Worm (Caenorhabditis elegans) whole organism, L3 larva: ENCODE measurements around the gene F54D1.1.
"Not testable (repeated sequence)": the region's sequence is repeated elsewhere in the genome, so short reads cannot be mapped to it uniquely, and the experiment has no call there.

ENCODE experiments used
- R02D3.7 ChIP-seq: fragments of 150-350 bp; optimal IDR thresholded peaks from 2 replicates; lab custom pipeline; 2014; ENCODE audit warnings: missing biosample characterization, missing genetic modification characterization
- ceh-28 ChIP-seq: fragments of 150-350 bp; optimal IDR thresholded peaks from 2 replicates; lab custom pipeline; 2014; ENCODE audit warnings: missing biosample characterization, missing genetic modification reagents, missing genetic modification characterization
- ceh-82 ChIP-seq: fragments of 150-350 bp; optimal IDR thresholded peaks from 2 replicates; lab custom pipeline; 2014; ENCODE audit warnings: missing biosample characterization, missing genetic modification characterization
- ceh-9 ChIP-seq: sonication (generic microtip); optimal IDR thresholded peaks from 2 replicates; lab custom pipeline; 2018; ENCODE audit warnings: missing biosample characterization, missing genetic modification characterization
- daf-12 ChIP-seq: fragments of 150-350 bp; optimal IDR thresholded peaks from 2 replicates; lab custom pipeline; 2014; ENCODE audit warnings: missing biosample characterization, missing genetic modification reagents, missing genetic modification characterization
- egl-27 ChIP-seq: sonication (generic microtip); optimal IDR thresholded peaks from 4 replicates; lab custom pipeline; 2017; ENCODE audit warnings: missing biosample characterization, missing genetic modification reagents, missing genetic modification characterization
- egl-5 ChIP-seq: fragments of 150-350 bp; optimal IDR thresholded peaks from 2 replicates; lab custom pipeline; 2017; ENCODE audit warnings: missing biosample characterization, missing genetic modification reagents, missing genetic modification characterization, inconsistent platforms
- elt-1 ChIP-seq: fragments of 150-350 bp; optimal IDR thresholded peaks from 2 replicates; lab custom pipeline; 2014; ENCODE audit warnings: missing biosample characterization, missing genetic modification characterization
- elt-2 ChIP-seq: sonication (generic microtip); optimal IDR thresholded peaks from 2 replicates; lab custom pipeline; 2016; ENCODE audit warnings: missing genetic modification reagents, mild to moderate bottlenecking, missing genetic modification characterization, missing compliant biosample characterization
- elt-3 ChIP-seq, 3 experiments: fragments of 150-350 bp in 1 of 3; sonication (generic microtip) in 2 of 3; optimal IDR thresholded peaks; 2 replicates in 2 of 3; 4 replicates in 1 of 3; lab custom pipeline; 2014 to 2017; ENCODE audit warnings: missing biosample characterization in 3 of 3, missing genetic modification characterization in 3 of 3
- eor-1 ChIP-seq, 2 experiments: fragments of 150-350 bp; optimal IDR thresholded peaks; 2 replicates each; lab custom pipeline; 2014 to 2018; ENCODE audit warnings: missing biosample characterization in 2 of 2, missing genetic modification characterization in 2 of 2
- fkh-10 ChIP-seq: sonication (generic microtip); optimal IDR thresholded peaks from 2 replicates; lab custom pipeline; 2017; ENCODE audit warnings: missing biosample characterization, missing genetic modification reagents, missing genetic modification characterization
- fkh-2 ChIP-seq: fragments of 150-350 bp; optimal IDR thresholded peaks from 2 replicates; lab custom pipeline; 2014; ENCODE audit warnings: missing biosample characterization, missing genetic modification reagents, missing genetic modification characterization
- fos-1 ChIP-seq: fragments of 150-350 bp; optimal IDR thresholded peaks from 2 replicates; lab custom pipeline; 2014; ENCODE audit warnings: missing biosample characterization, missing genetic modification characterization
- hmg-11 ChIP-seq: sonication (generic microtip); optimal IDR thresholded peaks from 2 replicates; lab custom pipeline; 2016; ENCODE audit warnings: missing genetic modification characterization, missing compliant biosample characterization
- lin-15B ChIP-seq: fragments of 150-350 bp; optimal IDR thresholded peaks from 2 replicates; lab custom pipeline; 2014; ENCODE audit warnings: missing biosample characterization, missing genetic modification characterization
- lin-39 ChIP-seq: fragments of 150-350 bp; optimal IDR thresholded peaks from 2 replicates; lab custom pipeline; 2018; ENCODE audit warnings: missing biosample characterization, missing genetic modification reagents, missing genetic modification characterization
- lsy-12 ChIP-seq: sonication (generic microtip); optimal IDR thresholded peaks from 2 replicates; lab custom pipeline; 2016; ENCODE audit warnings: mild to moderate bottlenecking, missing genetic modification characterization, missing compliant biosample characterization
- mml-1 ChIP-seq: fragments of 150-350 bp; sonication (generic microtip); optimal IDR thresholded peaks from 3 replicates; lab custom pipeline; 2014; ENCODE audit warnings: missing biosample characterization, missing genetic modification characterization
- nhr-12 ChIP-seq: fragments of 150-350 bp; optimal IDR thresholded peaks from 2 replicates; lab custom pipeline; 2014; ENCODE audit warnings: missing biosample characterization, missing genetic modification characterization
- nhr-23 ChIP-seq: fragments of 150-350 bp; optimal IDR thresholded peaks from 2 replicates; lab custom pipeline; 2014; ENCODE audit warnings: missing biosample characterization, missing genetic modification reagents, missing genetic modification characterization
- nhr-237 ChIP-seq: fragments of 150-350 bp; optimal IDR thresholded peaks from 2 replicates; lab custom pipeline; 2014; ENCODE audit warnings: missing biosample characterization, missing genetic modification characterization
- nhr-25 ChIP-seq: sonication (generic microtip); optimal IDR thresholded peaks from 2 replicates; lab custom pipeline; 2017; ENCODE audit warnings: missing biosample characterization, missing genetic modification characterization
- nhr-28 ChIP-seq: fragments of 150-350 bp; optimal IDR thresholded peaks from 2 replicates; lab custom pipeline; 2014; ENCODE audit warnings: missing biosample characterization, missing genetic modification characterization
- nhr-67 ChIP-seq: fragments of 150-350 bp; optimal IDR thresholded peaks from 2 replicates; lab custom pipeline; 2014; ENCODE audit warnings: missing biosample characterization, missing genetic modification characterization
- nhr-76 ChIP-seq: fragments of 150-350 bp; sonication (generic microtip); optimal IDR thresholded peaks from 5 replicates; lab custom pipeline; 2014; ENCODE audit warnings: missing biosample characterization, missing genetic modification characterization
- pha-4 ChIP-seq: fragments of 150-350 bp; optimal IDR thresholded peaks from 2 replicates; lab custom pipeline; 2014; ENCODE audit warnings: missing biosample characterization, missing genetic modification reagents, missing genetic modification characterization
- pqm-1 ChIP-seq: fragments of 150-350 bp; optimal IDR thresholded peaks from 2 replicates; lab custom pipeline; 2017; ENCODE audit warnings: missing biosample characterization, missing genetic modification characterization, inconsistent platforms
- skn-1 ChIP-seq: fragments of 150-350 bp; optimal IDR thresholded peaks from 2 replicates; lab custom pipeline; 2014; ENCODE audit warnings: missing biosample characterization, missing genetic modification characterization
- unc-62 ChIP-seq: fragments of 150-350 bp; sonication (generic microtip); optimal IDR thresholded peaks from 4 replicates; lab custom pipeline; 2014; ENCODE audit warnings: missing biosample characterization, missing genetic modification reagents, missing genetic modification characterization
- zag-1 ChIP-seq: fragments of 150-350 bp; optimal IDR thresholded peaks from 2 replicates; lab custom pipeline; 2014; ENCODE audit warnings: missing biosample characterization, missing genetic modification characterization
- ztf-11 ChIP-seq: fragments of 150-350 bp; optimal IDR thresholded peaks from 2 replicates; lab custom pipeline; 2014; ENCODE audit warnings: missing biosample characterization, missing genetic modification characterization
- ztf-4 ChIP-seq: fragments of 150-350 bp; optimal IDR thresholded peaks from 2 replicates; lab custom pipeline; 2014; ENCODE audit warnings: missing biosample characterization, missing genetic modification characterization

The F54D1.1 gene

ce11 chrIV:11241368-11241767 lies 20.3 kb upstream of the F54D1.1 start, which contains the start of gene C05C12.6:
Gene C05C12.6, minus strand, starts transcription at chrIV:11241468.
- TF ChIP-seq mml-1 (tag; lab: Kevin White, UChicago), result no peak
- TF ChIP-seq nhr-76 (tag; lab: Kevin White, UChicago), result no peak
- TF ChIP-seq nhr-28 (tag; lab: Kevin White, UChicago), result no peak
- TF ChIP-seq unc-62 (GFP tag; lab: Kevin White, UChicago), result no peak
- TF ChIP-seq nhr-23 (tag; lab: Kevin White, UChicago), result no peak
- no peak for TF ChIP-seq nhr-25
- TF ChIP-seq fos-1 (tag; lab: Kevin White, UChicago), result no peak
- TF ChIP-seq R02D3.7 (tag; lab: Kevin White, UChicago), result no peak
- TF ChIP-seq lsy-12 (tag; lab: Kevin White, UChicago), result no peak
- no peak for TF ChIP-seq daf-12
- no peak for TF ChIP-seq ztf-11
- no peak for TF ChIP-seq ceh-82 (tag; lab: Kevin White, UChicago)
- TF ChIP-seq fkh-10 (GFP tag; lab: Kevin White, UChicago), result no peak
- no peak for TF ChIP-seq elt-1 (tag; lab: Kevin White, UChicago)
- TF ChIP-seq egl-5 (tag; lab: Kevin White, UChicago), result no peak
- no peak for TF ChIP-seq eor-1 (tag; optimal IDR thresholded peaks at IDR 0.05; lab: Kevin White, UChicago)
- TF ChIP-seq, all 47 proteins: peak for 0

- TF ChIP-seq nhr-28 (tag; lab: Kevin White, UChicago) (no peak), nhr-237 (tag; lab: Kevin White, UChicago) (no peak), nhr-23 (tag; lab: Kevin White, UChicago) (no peak), elt-1 (tag; lab: Kevin White, UChicago) (no peak), mml-1 (tag; lab: Kevin White, UChicago) (no peak), eor-1 (tag; optimal IDR thresholded peaks at IDR 0.05; lab: Kevin White, UChicago) (no peak), lsy-12 (tag; lab: Kevin White, UChicago) (no peak), elt-2 (tag; lab: Kevin White, UChicago) (peak; percentile 16), pha-4 (peak; percentile 65), ceh-82 (tag; lab: Kevin White, UChicago) (no peak), egl-27 (no peak), daf-12 (no peak), R02D3.7 (tag; lab: Kevin White, UChicago) (no peak), hmg-11 (tag; lab: Kevin White, UChicago) (no peak), nhr-12 (no peak), ceh-9 (tag; lab: Kevin White, UChicago) (no peak), zag-1 (tag; lab: Kevin White, UChicago) (no peak), pqm-1 (tag; lab: Kevin White, UChicago) (peak; percentile 52)
Observed at ce11 chrIV:11247434-11247833, 14.2 kb upstream of the F54D1.1 start.

DNA sequence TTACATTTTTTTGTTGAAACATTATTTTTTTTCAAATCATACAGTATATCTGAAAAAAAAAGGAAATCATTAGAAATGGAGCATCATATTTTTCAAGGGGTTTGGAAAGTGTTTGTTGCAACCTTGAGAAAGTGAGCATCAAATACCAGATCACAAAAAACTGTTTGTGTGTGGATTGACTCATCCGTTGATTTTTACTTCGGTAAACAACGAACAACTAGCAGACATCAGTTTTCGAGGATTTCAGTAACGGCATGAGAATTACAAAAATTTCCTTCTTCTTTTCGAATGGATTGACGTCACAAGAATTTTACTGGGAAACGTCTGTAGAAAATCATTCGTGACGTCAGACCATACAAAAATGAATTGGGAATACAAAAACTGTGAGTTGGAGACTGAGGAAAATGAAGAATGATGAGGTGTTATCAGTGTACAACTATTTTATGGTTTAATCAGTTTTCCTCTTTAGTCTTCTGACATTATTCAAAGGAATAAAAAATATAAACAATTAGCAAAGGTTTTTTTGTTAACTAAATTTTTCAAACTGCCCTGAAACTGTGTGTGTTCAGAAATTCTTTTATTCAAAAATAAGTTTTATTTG lies 13.5 kb upstream of the F54D1.1 start, which contains the start of gene C05C12.4:
Gene C05C12.4 (minus strand): TSS at position 51 of the 601 bp plus-strand sequence.
- TF ChIP-seq elt-1 (tag; lab: Kevin White, UChicago), result no peak
- TF ChIP-seq lin-39, result no peak
- TF ChIP-seq elt-3 (tag; optimal IDR thresholded peaks at IDR 0.05; lab: Kevin White, UChicago), result no peak
- TF ChIP-seq eor-1 (tag; optimal IDR thresholded peaks at IDR 0.05; lab: Kevin White, UChicago), result no peak
- TF ChIP-seq skn-1 (tag; lab: Kevin White, UChicago), result peak; percentile 49
- TF ChIP-seq ztf-11, result no peak
- no peak for TF ChIP-seq ztf-4 (tag; lab: Kevin White, UChicago)
- peak; percentile 69 for TF ChIP-seq elt-2 (tag; lab: Kevin White, UChicago)
- no peak for TF ChIP-seq hmg-11 (tag; lab: Kevin White, UChicago)
- TF ChIP-seq nhr-23 (tag; lab: Kevin White, UChicago), result no peak
- TF ChIP-seq fos-1 (tag; lab: Kevin White, UChicago), result no peak
- TF ChIP-seq lin-15B, result no peak
- no peak for TF ChIP-seq egl-5 (tag; lab: Kevin White, UChicago)
- TF ChIP-seq lsy-12 (tag; lab: Kevin White, UChicago), result no peak
- TF ChIP-seq nhr-67 (tag; lab: Kevin White, UChicago), result no peak
- peak; percentile 44 for TF ChIP-seq pqm-1 (tag; lab: Kevin White, UChicago)
- no peak for TF ChIP-seq ceh-28 (tag; lab: Kevin White, UChicago)

DNA sequence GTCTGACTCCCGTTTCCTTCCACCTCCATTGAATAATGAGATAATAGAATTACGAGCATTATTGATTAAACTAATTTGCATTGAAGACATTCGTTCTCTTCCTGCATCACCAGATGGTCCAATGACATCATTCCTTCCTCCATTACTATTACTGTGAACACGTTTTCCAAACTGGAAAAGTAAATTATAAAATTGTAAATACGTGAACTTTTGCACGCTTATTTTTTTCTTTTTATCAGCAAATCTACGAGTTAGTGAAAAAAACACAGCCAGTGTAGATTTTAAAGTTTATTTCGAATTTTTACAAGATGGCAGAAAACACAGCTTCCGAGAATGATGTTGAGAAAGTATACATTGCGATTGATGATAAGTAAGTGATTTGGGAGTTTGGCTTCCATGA lies 7.9 kb upstream of the F54D1.1 start, which contains the start of gene C05C12.1:
Gene C05C12.1 (plus strand): TSS at position 301 of the 400 bp plus-strand sequence.
- not testable (repeated sequence) for TF ChIP-seq fkh-2 (tag; lab: Kevin White, UChicago); eor-1 (tag; optimal IDR thresholded peaks at IDR 0.05; lab: Kevin White, UChicago); nhr-25
- TF ChIP-seq, all 47 proteins: peak for 0; not testable (repeated sequence) for 47
